Fruit fly (Drosophila melanogaster) whole organism, embryonic: ENCODE data around the gene CAH4.

Experiments used
- Adf1 ChIP-seq: fragments of 200-800 bp; sonication (Bioruptor generic); IDR thresholded peaks from 2 replicates; pipeline ENCODE4 v1.3.6; 2022; ENCODE audit warnings: missing biosample characterization, missing genetic modification characterization
- Asciz ChIP-seq: fragments of 200-800 bp; sonication (Bioruptor generic); optimal IDR thresholded peaks from 2 replicates; lab custom pipeline; 2017; ENCODE audit warnings: missing biosample characterization, mild to moderate bottlenecking, missing genetic modification characterization, missing genetic modification reagents
- Atf6 ChIP-seq: fragments of 200-800 bp; sonication (Bioruptor generic); IDR thresholded peaks from 2 replicates; pipeline ENCODE4 v1.3.6; 2022; ENCODE audit warnings: missing biosample characterization, missing genetic modification characterization
- Bteb2 ChIP-seq: fragments of 200-800 bp; sonication (Bioruptor generic); optimal IDR thresholded peaks from 2 replicates; lab custom pipeline; 2016; ENCODE audit warnings: missing biosample characterization, missing genetic modification characterization
- CG10366 ChIP-seq: fragments of 200-800 bp; sonication (Bioruptor generic); IDR thresholded peaks from 2 replicates; pipeline ENCODE4 v1.3.6; 2022; ENCODE audit warnings: missing biosample characterization, missing genetic modification characterization
- CG11398 ChIP-seq: fragments of 200-800 bp; sonication (Bioruptor generic); optimal IDR thresholded peaks from 2 replicates; lab custom pipeline; 2016; ENCODE audit warnings: missing biosample characterization, missing genetic modification characterization
- CG11696 ChIP-seq: fragments of 200-800 bp; sonication (Bioruptor generic); IDR thresholded peaks from 2 replicates; pipeline ENCODE4 v1.3.6; 2022; ENCODE audit warnings: missing biosample characterization, missing genetic modification characterization
- CG12071 ChIP-seq: fragments of 200-800 bp; sonication (Bioruptor generic); optimal IDR thresholded peaks from 3 replicates; lab custom pipeline; 2018; ENCODE audit warnings: missing biosample characterization, mild to moderate bottlenecking, missing genetic modification characterization
- CG12236 ChIP-seq: fragments of 200-800 bp; sonication (Bioruptor generic); optimal IDR thresholded peaks from 2 replicates; lab custom pipeline; 2016; ENCODE audit warnings: missing biosample characterization, missing genetic modification characterization
- CG12659 ChIP-seq: fragments of 200-800 bp; sonication (Bioruptor generic); optimal IDR thresholded peaks from 3 replicates; lab custom pipeline; 2017; ENCODE audit warnings: mild to moderate bottlenecking, missing biosample characterization, missing genetic modification reagents, missing genetic modification characterization
- CG13775 ChIP-seq: fragments of 200-800 bp; sonication (Bioruptor generic); optimal IDR thresholded peaks from 3 replicates; lab custom pipeline; 2017; ENCODE audit warnings: missing biosample characterization, mild to moderate bottlenecking, missing genetic modification characterization
- CG14050 ChIP-seq: fragments of 200-800 bp; sonication (Bioruptor generic); IDR thresholded peaks from 3 replicates; pipeline ENCODE4 v1.3.6; 2022; ENCODE audit warnings: missing biosample characterization, missing genetic modification characterization
- CG14441 ChIP-seq: fragments of 200-800 bp; sonication (Bioruptor generic); IDR thresholded peaks from 2 replicates; pipeline ENCODE4 v1.3.6; 2022; ENCODE audit warnings: missing biosample characterization, missing genetic modification characterization
- CG18011 ChIP-seq: fragments of 200-800 bp; sonication (Bioruptor generic); optimal IDR thresholded peaks from 2 replicates; lab custom pipeline; 2017; ENCODE audit warnings: missing biosample characterization, missing genetic modification characterization, mild to moderate bottlenecking, moderate library complexity, missing genotype
- CG2199 ChIP-seq: fragments of 200-800 bp; sonication (Bioruptor generic); IDR thresholded peaks from 3 replicates; pipeline ENCODE4 v1.3.6; 2022; ENCODE audit warnings: missing biosample characterization, missing genetic modification characterization
- CG3995 ChIP-seq: fragments of 200-800 bp; sonication (Bioruptor generic); optimal IDR thresholded peaks from 3 replicates; lab custom pipeline; 2016; ENCODE audit warnings: missing biosample characterization, missing genetic modification characterization
- CG6683 ChIP-seq: fragments of 200-800 bp; sonication (Bioruptor generic); optimal IDR thresholded peaks from 2 replicates; lab custom pipeline; 2017; ENCODE audit warnings: missing biosample characterization, mild to moderate bottlenecking, missing genetic modification characterization, missing genetic modification reagents
- CG9797 ChIP-seq: fragments of 200-800 bp; sonication (Bioruptor generic); optimal IDR thresholded peaks from 3 replicates; lab custom pipeline; 2018; ENCODE audit warnings: missing biosample characterization, mild to moderate bottlenecking, missing genetic modification characterization
- CHES-1-like ChIP-seq: fragments of 200-800 bp; sonication (Bioruptor generic); optimal IDR thresholded peaks from 2 replicates; lab custom pipeline; 2016; ENCODE audit warnings: missing biosample characterization, missing genetic modification characterization
- Dad ChIP-seq: fragments of 200-800 bp; sonication (Bioruptor generic); optimal IDR thresholded peaks from 3 replicates; lab custom pipeline; 2016; ENCODE audit warnings: missing biosample characterization, missing genetic modification characterization
- Dfd ChIP-seq, 2 experiments: fragments of >200 bp; optimal IDR thresholded peaks; 2 replicates each; lab custom pipeline; 2017; ENCODE audit warnings: missing biosample characterization in 2 of 2, missing genetic modification characterization in 2 of 2
- Ets65A ChIP-seq: fragments of 200-800 bp; sonication (Bioruptor generic); peaks from one replicate; lab custom pipeline; 2016; ENCODE audit warnings: missing biosample characterization, missing genetic modification characterization
- GATAe ChIP-seq: fragments of 200-800 bp; sonication (Bioruptor generic); conservative IDR thresholded peaks from 2 replicates; pipeline ENCODE4 v1.3.6; 2022; ENCODE audit warnings: missing biosample characterization, missing genetic modification characterization
- H15 ChIP-seq: fragments of 200-800 bp; sonication (Bioruptor generic); IDR thresholded peaks from 3 replicates; pipeline ENCODE4 v1.3.6; 2022; ENCODE audit warnings: missing biosample characterization, missing genetic modification characterization
- HLH4C ChIP-seq: fragments of 200-800 bp; sonication (Bioruptor generic); IDR thresholded peaks from 3 replicates; pipeline ENCODE4 v1.3.6; 2022; ENCODE audit warnings: missing biosample characterization, missing genetic modification characterization; ENCODE audit not compliant: partially characterized antibody
- Lhr ChIP-seq: fragments of 200-800 bp; sonication (Bioruptor generic); optimal IDR thresholded peaks from 3 replicates; lab custom pipeline; 2017; ENCODE audit warnings: mild to moderate bottlenecking, missing biosample characterization, missing genetic modification reagents, missing genetic modification characterization
- NC2β ChIP-seq: fragments of 200-800 bp; sonication (Bioruptor generic); optimal IDR thresholded peaks from 2 replicates; lab custom pipeline; 2016; ENCODE audit warnings: missing biosample characterization, missing genetic modification characterization
- PHDP ChIP-seq: fragments of 200-800 bp; sonication (Bioruptor generic); optimal IDR thresholded peaks from 3 replicates; lab custom pipeline; 2018; ENCODE audit warnings: missing biosample characterization, mild to moderate bottlenecking, missing genetic modification characterization, moderate library complexity
- Pdp1 ChIP-seq, 2 experiments: fragments of 200-800 bp; sonication (Bioruptor generic); optimal IDR thresholded peaks; 3 replicates each; lab custom pipeline; 2016; ENCODE audit warnings: missing biosample characterization in 2 of 2, missing genetic modification characterization in 2 of 2, mild to moderate bottlenecking in 1 of 2, moderate library complexity in 1 of 2
- Ptx1 ChIP-seq: fragments of 200-800 bp; sonication (Bioruptor generic); IDR thresholded peaks from 2 replicates; pipeline ENCODE4 v1.3.6; 2022; ENCODE audit warnings: missing biosample characterization, missing genetic modification characterization
- Sin3A ChIP-seq: fragments of >200 bp; optimal IDR thresholded peaks from 2 replicates; lab custom pipeline; 2018
- Vsx1 ChIP-seq: fragments of 200-800 bp; sonication (Bioruptor generic); optimal IDR thresholded peaks from 2 replicates; lab custom pipeline; 2017; ENCODE audit warnings: missing biosample characterization, mild to moderate bottlenecking, missing genetic modification characterization, missing genetic modification reagents
- abd-A ChIP-seq: fragments of 200-800 bp; sonication (Bioruptor generic); optimal IDR thresholded peaks from 3 replicates; lab custom pipeline; 2019; ENCODE audit warnings: missing biosample characterization, mild to moderate bottlenecking, missing genetic modification characterization, moderate library complexity
- cas ChIP-seq: fragments of 200-800 bp; sonication (Bioruptor generic); IDR thresholded peaks from 2 replicates; pipeline ENCODE4 v1.3.6; 2022; ENCODE audit warnings: missing biosample characterization, missing genetic modification characterization
- chm ChIP-seq: fragments of 200-800 bp; sonication (Bioruptor generic); IDR thresholded peaks from 2 replicates; pipeline ENCODE4 v1.3.6; 2022; ENCODE audit warnings: missing biosample characterization, missing genetic modification characterization
- disco-r ChIP-seq: fragments of 200-800 bp; sonication (Bioruptor generic); optimal IDR thresholded peaks from 2 replicates; lab custom pipeline; 2016; ENCODE audit warnings: missing biosample characterization, missing genetic modification characterization
- ems ChIP-seq: fragments of 200-800 bp; sonication (Bioruptor generic); optimal IDR thresholded peaks from 3 replicates; lab custom pipeline; 2016; ENCODE audit warnings: missing biosample characterization, missing genetic modification characterization
- grau ChIP-seq: fragments of 200-800 bp; optimal IDR thresholded peaks from 3 replicates; lab custom pipeline; 2019; ENCODE audit warnings: missing biosample characterization, mild to moderate bottlenecking, missing genetic modification characterization, moderate library complexity
- her ChIP-seq: fragments of 200-800 bp; sonication (Bioruptor generic); optimal IDR thresholded peaks from 2 replicates; lab custom pipeline; 2016; ENCODE audit warnings: missing biosample characterization, missing genetic modification characterization
- lab ChIP-seq: fragments of 200-800 bp; sonication (Bioruptor generic); optimal IDR thresholded peaks from 3 replicates; lab custom pipeline; 2017; ENCODE audit warnings: missing biosample characterization, missing genetic modification characterization, mild to moderate bottlenecking, moderate library complexity, missing genetic modification reagents
- lola ChIP-seq, 3 experiments: fragments of >200 bp in 2 of 3; fragments of 200-800 bp in 1 of 3; sonication (Bioruptor generic) in 1 of 3; optimal IDR thresholded peaks; 2 replicates each; lab custom pipeline; 2017 to 2019; ENCODE audit warnings: missing biosample characterization in 3 of 3, missing genetic modification characterization in 3 of 3, mild to moderate bottlenecking in 1 of 3, moderate library complexity in 1 of 3
- luna ChIP-seq: fragments of 200-800 bp; sonication (Bioruptor generic); optimal IDR thresholded peaks from 2 replicates; lab custom pipeline; 2016; ENCODE audit warnings: missing biosample characterization, missing genetic modification characterization
- onecut ChIP-seq: fragments of 200-800 bp; sonication (Bioruptor generic); IDR thresholded peaks from 2 replicates; pipeline ENCODE4 v1.3.6; 2022; ENCODE audit warnings: missing biosample characterization, missing genetic modification characterization
- pfk ChIP-seq: fragments of 200-800 bp; sonication (Bioruptor generic); optimal IDR thresholded peaks from 2 replicates; lab custom pipeline; 2018; ENCODE audit warnings: missing biosample characterization, mild to moderate bottlenecking, missing genetic modification characterization, moderate library complexity
- salm ChIP-seq: fragments of 200-800 bp; sonication (Bioruptor generic); optimal IDR thresholded peaks from 2 replicates; lab custom pipeline; 2018; ENCODE audit warnings: missing biosample characterization, mild to moderate bottlenecking, missing genetic modification characterization
- sqz ChIP-seq: fragments of 200-800 bp; sonication (Bioruptor generic); optimal IDR thresholded peaks from 3 replicates; lab custom pipeline; 2018; ENCODE audit warnings: missing biosample characterization, mild to moderate bottlenecking, missing genetic modification characterization
- tx ChIP-seq: fragments of 200-800 bp; sonication (Bioruptor generic); optimal IDR thresholded peaks from 2 replicates; lab custom pipeline; 2016; ENCODE audit warnings: missing biosample characterization, missing genetic modification characterization
- unpg ChIP-seq: fragments of 200-800 bp; sonication (Bioruptor generic); optimal IDR thresholded peaks from 3 replicates; lab custom pipeline; 2018; ENCODE audit warnings: missing biosample characterization, mild to moderate bottlenecking, missing genetic modification characterization, moderate library complexity
- wek ChIP-seq: fragments of 200-800 bp; sonication (Bioruptor generic); optimal IDR thresholded peaks from 3 replicates; lab custom pipeline; 2018; ENCODE audit warnings: missing biosample characterization, mild to moderate bottlenecking, missing genetic modification characterization, moderate library complexity
- z ChIP-seq: fragments of 200-800 bp; sonication (Bioruptor generic); IDR thresholded peaks from 3 replicates; pipeline ENCODE4 v1.3.6; 2022; ENCODE audit warnings: missing biosample characterization, missing genetic modification characterization
- zen ChIP-seq: fragments of 200-800 bp; sonication (Bioruptor generic); optimal IDR thresholded peaks from 3 replicates; lab custom pipeline; 2018; ENCODE audit warnings: missing biosample characterization, mild to moderate bottlenecking, missing genetic modification characterization, moderate library complexity
- zfh1 ChIP-seq: fragments of 200-800 bp; sonication (Bioruptor generic); IDR thresholded peaks from 3 replicates; pipeline ENCODE4 v1.3.6; 2022; ENCODE audit warnings: missing biosample characterization, missing genetic modification characterization

The CAH4 gene

dm6 chr3R:24829887-24830351 is 27.4 kb downstream of the CAH4 start, which contains the start of the genes Kaz and CG43273 (continued):
- TF ChIP-seq CG14050 (GFP tag; lab: Robert Waterston, UW) (no peak), wek (GFP tag; lab: Kevin White, UChicago) (no peak), CG18011 (GFP tag; lab: Kevin White, UChicago) (peak; percentile 57), CG14441 (no peak), her (no peak), salm (tag; lab: Kevin White, UChicago) (no peak), grau (tag; lab: Kevin White, UChicago) (no peak), zfh1 (GFP tag; lab: Robert Waterston, UW) (peak; percentile 34; the same call in 1 of the 3 replicates), z (GFP tag; lab: Robert Waterston, UW) (no peak), CHES-1-like (GFP tag; lab: Kevin White, UChicago) (no peak), NC2β (no peak), H15 (no peak), lab (GFP tag; lab: Kevin White, UChicago) (no peak), Vsx1 (no peak), CG12071 (GFP tag; lab: Kevin White, UChicago) (no peak), CG10366 (GFP tag; lab: Robert Waterston, UW) (peak; percentile 49; the same call in 1 of the 2 replicates), unpg (GFP tag; lab: Kevin White, UChicago) (no peak), zen (tag; lab: Kevin White, UChicago) (peak; percentile 93), Dad (no peak), Ets65A (GFP tag; lab: Kevin White, UChicago) (peak; percentile 87), Dfd (GFP tag; optimal IDR thresholded peaks at IDR 0.05; lab: Kevin White, UChicago) (no peak), Pdp1 (GFP tag; optimal IDR thresholded peaks at IDR 0.05; lab: Kevin White, UChicago) (no peak), sqz (GFP tag; lab: Kevin White, UChicago) (no peak), chm (GFP tag; lab: Robert Waterston, UW) (peak; percentile 19; the same call in 1 of the 2 replicates), cas (GFP tag; lab: Robert Waterston, UW) (no peak), tx (GFP tag; lab: Kevin White, UChicago) (no peak), CG11398 (GFP tag; lab: Kevin White, UChicago) (no peak), GATAe (GFP tag; lab: Robert Waterston, UW) (no peak), Adf1 (no peak), onecut (GFP tag; lab: Robert Waterston, UW) (no peak), CG3995 (GFP tag; lab: Kevin White, UChicago) (no peak), Ptx1 (GFP tag; lab: Robert Waterston, UW) (peak; percentile 75), PHDP (no peak), CG2199 (GFP tag; lab: Robert Waterston, UW) (no peak), CG12236 (GFP tag; lab: Kevin White, UChicago) (no peak), HLH4C (GFP tag; lab: Robert Waterston, UW) (no peak), Lhr (GFP tag; lab: Kevin White, UChicago) (no peak), ems (GFP tag; lab: Kevin White, UChicago) (peak; percentile 6), CG13775 (GFP tag; lab: Kevin White, UChicago) (peak; percentile 66), pfk (GFP tag; lab: Kevin White, UChicago) (no peak), CG12659 (peak; percentile 68), Atf6 (GFP tag; lab: Robert Waterston, UW) (no peak), lola (GFP tag; optimal IDR thresholded peaks at IDR 0.05; lab: Kevin White, UChicago) (peak in 1 of 3 experiments; percentile 65), CG6683 (GFP tag; lab: Kevin White, UChicago) (no peak), luna (GFP tag; lab: Kevin White, UChicago) (no peak), CG11696 (GFP tag; lab: Robert Waterston, UW) (no peak), disco-r (GFP tag; lab: Kevin White, UChicago) (no peak), Bteb2 (GFP tag; lab: Kevin White, UChicago) (no peak), Asciz (no peak), abd-A (tag; lab: Kevin White, UChicago) (no peak), CG9797 (GFP tag; lab: Kevin White, UChicago) (no peak), Sin3A (peak; percentile 43)
